Worm (Caenorhabditis elegans) whole organism, L2 larva: ENCODE measurements around the gene F09F9.5.

ENCODE experiments used
- C34F6.9 ChIP-seq: fragments of 150-350 bp; optimal IDR thresholded peaks from 2 replicates; lab custom pipeline; 2014; ENCODE audit warnings: missing biosample characterization, missing genetic modification characterization
- F13H6.1 ChIP-seq: sonication (generic microtip); optimal IDR thresholded peaks from 2 replicates; lab custom pipeline; 2016; ENCODE audit warnings: missing genetic modification characterization, missing compliant biosample characterization
- R02D3.7 ChIP-seq: fragments of 150-350 bp; optimal IDR thresholded peaks from 2 replicates; lab custom pipeline; 2014; ENCODE audit warnings: missing biosample characterization, missing genetic modification characterization
- Y55F3AM.14 ChIP-seq: fragments of 200-800 bp; sonication (Bioruptor generic); optimal IDR thresholded peaks from 2 replicates; lab custom pipeline; 2018; ENCODE audit warnings: mild to moderate bottlenecking, missing genetic modification characterization, missing compliant biosample characterization
- ZK546.5 ChIP-seq: sonication (generic microtip); optimal IDR thresholded peaks from 2 replicates; lab custom pipeline; 2017; ENCODE audit warnings: missing biosample characterization, missing genetic modification characterization
- alr-1 ChIP-seq: fragments of 150-350 bp; optimal IDR thresholded peaks from 2 replicates; lab custom pipeline; 2014; ENCODE audit warnings: missing biosample characterization, missing genetic modification characterization
- aly-2 ChIP-seq: fragments of 150-350 bp; optimal IDR thresholded peaks from 2 replicates; lab custom pipeline; 2014; ENCODE audit warnings: missing biosample characterization, missing genetic modification characterization
- ama-1 ChIP-seq: fragments of 150-350 bp; optimal IDR thresholded peaks from 2 replicates; lab custom pipeline; 2018; ENCODE audit warnings: inconsistent platforms
- blmp-1 ChIP-seq: sonication (generic microtip); optimal IDR thresholded peaks from 2 replicates; lab custom pipeline; 2017; ENCODE audit warnings: missing genetic modification characterization, mild to moderate bottlenecking, missing compliant biosample characterization, antibody characterized with exemption, moderate library complexity; ENCODE audit not compliant: insufficient read depth
- ceh-16 ChIP-seq: fragments of 150-350 bp; optimal IDR thresholded peaks from 2 replicates; lab custom pipeline; 2014; ENCODE audit warnings: missing biosample characterization, missing genetic modification characterization
- ceh-82 ChIP-seq: fragments of 150-350 bp; optimal IDR thresholded peaks from 2 replicates; lab custom pipeline; 2014; ENCODE audit warnings: missing biosample characterization, missing genetic modification characterization
- crh-2 ChIP-seq: sonication (generic microtip); optimal IDR thresholded peaks from 2 replicates; lab custom pipeline; 2017; ENCODE audit warnings: missing biosample characterization, missing genetic modification characterization
- dmd-4 ChIP-seq: sonication (generic microtip); optimal IDR thresholded peaks from 2 replicates; lab custom pipeline; 2017; ENCODE audit warnings: missing biosample characterization, missing genetic modification characterization
- egl-27 ChIP-seq: sonication (generic microtip); optimal IDR thresholded peaks from 3 replicates; lab custom pipeline; 2017; ENCODE audit warnings: missing biosample characterization, missing genetic modification reagents, missing genetic modification characterization
- elt-1 ChIP-seq: fragments of 150-350 bp; optimal IDR thresholded peaks from 2 replicates; lab custom pipeline; 2014; ENCODE audit warnings: missing biosample characterization, missing genetic modification characterization
- elt-3 ChIP-seq: sonication (generic microtip); optimal IDR thresholded peaks from 2 replicates; lab custom pipeline; 2017; ENCODE audit warnings: missing biosample characterization, missing genetic modification characterization
- fos-1 ChIP-seq: fragments of 150-350 bp; optimal IDR thresholded peaks from 2 replicates; lab custom pipeline; 2014; ENCODE audit warnings: missing biosample characterization, missing genetic modification characterization
- gmeb-1 ChIP-seq: fragments of 150-350 bp; optimal IDR thresholded peaks from 2 replicates; lab custom pipeline; 2014; ENCODE audit warnings: missing biosample characterization, missing genetic modification characterization
- lin-11 ChIP-seq: fragments of 150-350 bp; sonication (generic microtip); optimal IDR thresholded peaks from 2 replicates; lab custom pipeline; 2014; ENCODE audit warnings: missing biosample characterization, missing genetic modification characterization, inconsistent platforms, mixed read lengths
- lin-13 ChIP-seq: fragments of 150-350 bp; optimal IDR thresholded peaks from 2 replicates; lab custom pipeline; 2014; ENCODE audit warnings: missing biosample characterization, missing genetic modification reagents, missing genetic modification characterization
- lin-39 ChIP-seq: fragments of 150-350 bp; optimal IDR thresholded peaks from 2 replicates; lab custom pipeline; 2014; ENCODE audit warnings: missing biosample characterization, missing genetic modification reagents, missing genetic modification characterization
- lsy-2 ChIP-seq, 2 experiments: fragments of 150-350 bp in 1 of 2; sonication (generic microtip) in 1 of 2; optimal IDR thresholded peaks; 2 replicates each; lab custom pipeline; 2014 to 2017; ENCODE audit warnings: missing biosample characterization in 2 of 2, missing genetic modification characterization in 2 of 2
- mab-5 ChIP-seq: fragments of 150-350 bp; optimal IDR thresholded peaks from 2 replicates; lab custom pipeline; 2014; ENCODE audit warnings: missing biosample characterization, missing genetic modification characterization
- mbf-1 ChIP-seq: sonication (generic microtip); optimal IDR thresholded peaks from 2 replicates; lab custom pipeline; 2017; ENCODE audit warnings: missing biosample characterization, missing genetic modification characterization
- mdl-1 ChIP-seq, 2 experiments: fragments of 150-350 bp in 1 of 2; sonication (generic microtip) in 1 of 2; optimal IDR thresholded peaks; 2 replicates each; lab custom pipeline; 2017; ENCODE audit warnings: missing biosample characterization in 2 of 2, missing genetic modification characterization in 2 of 2
- nhr-10 ChIP-seq: sonication (generic microtip); optimal IDR thresholded peaks from 2 replicates; lab custom pipeline; 2017; ENCODE audit warnings: missing biosample characterization, missing genetic modification characterization
- nhr-11 ChIP-seq: fragments of 150-350 bp; optimal IDR thresholded peaks from 2 replicates; lab custom pipeline; 2014; ENCODE audit warnings: missing biosample characterization, missing genetic modification characterization
- nhr-12 ChIP-seq: fragments of 150-350 bp; optimal IDR thresholded peaks from 2 replicates; lab custom pipeline; 2014; ENCODE audit warnings: missing biosample characterization, missing genetic modification characterization
- nhr-129 ChIP-seq: fragments of 150-350 bp; optimal IDR thresholded peaks from 2 replicates; lab custom pipeline; 2014; ENCODE audit warnings: missing biosample characterization, missing genetic modification characterization
- nhr-21 ChIP-seq: fragments of 150-350 bp; optimal IDR thresholded peaks from 2 replicates; lab custom pipeline; 2014; ENCODE audit warnings: missing biosample characterization, missing genetic modification characterization
- nhr-23 ChIP-seq: fragments of 150-350 bp; optimal IDR thresholded peaks from 2 replicates; lab custom pipeline; 2014; ENCODE audit warnings: missing biosample characterization, missing genetic modification reagents, missing genetic modification characterization
- nhr-237 ChIP-seq: fragments of 150-350 bp; optimal IDR thresholded peaks from 2 replicates; lab custom pipeline; 2014; ENCODE audit warnings: missing biosample characterization, missing genetic modification characterization
- nhr-25 ChIP-seq: fragments of 150-350 bp; sonication (generic microtip); optimal IDR thresholded peaks from 3 replicates; lab custom pipeline; 2014; ENCODE audit warnings: missing biosample characterization, missing genetic modification characterization
- nhr-6 ChIP-seq: fragments of 150-350 bp; optimal IDR thresholded peaks from 2 replicates; lab custom pipeline; 2014; ENCODE audit warnings: missing biosample characterization, missing genetic modification characterization
- nhr-77 ChIP-seq: fragments of 150-350 bp; optimal IDR thresholded peaks from 2 replicates; lab custom pipeline; 2014; ENCODE audit warnings: missing biosample characterization, missing genetic modification characterization
- peb-1 ChIP-seq: fragments of 150-350 bp; optimal IDR thresholded peaks from 2 replicates; lab custom pipeline; 2014; ENCODE audit warnings: missing biosample characterization, missing genetic modification characterization
- sem-4 ChIP-seq: fragments of 150-350 bp; optimal IDR thresholded peaks from 2 replicates; lab custom pipeline; 2014; ENCODE audit warnings: missing biosample characterization, missing genetic modification reagents, missing genetic modification characterization
- skn-1 ChIP-seq: sonication (generic microtip); optimal IDR thresholded peaks from 2 replicates; lab custom pipeline; 2017; ENCODE audit warnings: missing biosample characterization, missing genetic modification characterization
- sma-3 ChIP-seq: sonication (generic microtip); optimal IDR thresholded peaks from 2 replicates; lab custom pipeline; 2016; ENCODE audit warnings: missing genetic modification reagents, missing genetic modification characterization, missing compliant biosample characterization
- sma-9 ChIP-seq, 2 experiments: fragments of 150-350 bp in 1 of 2; sonication (generic microtip) in 1 of 2; optimal IDR thresholded peaks; 2 replicates each; lab custom pipeline; 2014 to 2016; ENCODE audit warnings: missing genetic modification characterization in 2 of 2, mild to moderate bottlenecking in 1 of 2, missing biosample characterization in 1 of 2, missing compliant biosample characterization in 1 of 2, missing genetic modification reagents in 1 of 2, moderate library complexity in 1 of 2
- snpc-4 ChIP-seq: fragments of 150-350 bp; optimal IDR thresholded peaks from 2 replicates; lab custom pipeline; 2014; ENCODE audit warnings: missing biosample characterization, missing genetic modification characterization
- unc-39 ChIP-seq: fragments of 150-350 bp; optimal IDR thresholded peaks from 2 replicates; lab custom pipeline; 2014; ENCODE audit warnings: missing biosample characterization, missing genetic modification characterization
- unc-55 ChIP-seq: fragments of 150-350 bp; sonication (generic microtip); optimal IDR thresholded peaks from 3 replicates; lab custom pipeline; 2014; ENCODE audit warnings: missing biosample characterization, missing genetic modification reagents, missing genetic modification characterization
- unc-62 ChIP-seq: fragments of 150-350 bp; optimal IDR thresholded peaks from 2 replicates; lab custom pipeline; 2014; ENCODE audit warnings: missing biosample characterization, missing genetic modification reagents, missing genetic modification characterization
- zag-1 ChIP-seq: fragments of 150-350 bp; optimal IDR thresholded peaks from 2 replicates; lab custom pipeline; 2014; ENCODE audit warnings: missing biosample characterization, missing genetic modification characterization
- ztf-1 ChIP-seq: fragments of 200-800 bp; sonication (Bioruptor generic); conservative IDR thresholded peaks from 2 replicates; pipeline ENCODE4 v1.3.6; 2022; ENCODE audit warnings: missing genetic modification characterization, missing compliant biosample characterization
- ztf-11 ChIP-seq: sonication (generic microtip); optimal IDR thresholded peaks from 2 replicates; lab custom pipeline; 2017; ENCODE audit warnings: missing biosample characterization, missing genetic modification characterization
- ztf-4 ChIP-seq: fragments of 150-350 bp; optimal IDR thresholded peaks from 2 replicates; lab custom pipeline; 2014; ENCODE audit warnings: missing biosample characterization, missing genetic modification characterization

The F09F9.5 gene

DNA sequence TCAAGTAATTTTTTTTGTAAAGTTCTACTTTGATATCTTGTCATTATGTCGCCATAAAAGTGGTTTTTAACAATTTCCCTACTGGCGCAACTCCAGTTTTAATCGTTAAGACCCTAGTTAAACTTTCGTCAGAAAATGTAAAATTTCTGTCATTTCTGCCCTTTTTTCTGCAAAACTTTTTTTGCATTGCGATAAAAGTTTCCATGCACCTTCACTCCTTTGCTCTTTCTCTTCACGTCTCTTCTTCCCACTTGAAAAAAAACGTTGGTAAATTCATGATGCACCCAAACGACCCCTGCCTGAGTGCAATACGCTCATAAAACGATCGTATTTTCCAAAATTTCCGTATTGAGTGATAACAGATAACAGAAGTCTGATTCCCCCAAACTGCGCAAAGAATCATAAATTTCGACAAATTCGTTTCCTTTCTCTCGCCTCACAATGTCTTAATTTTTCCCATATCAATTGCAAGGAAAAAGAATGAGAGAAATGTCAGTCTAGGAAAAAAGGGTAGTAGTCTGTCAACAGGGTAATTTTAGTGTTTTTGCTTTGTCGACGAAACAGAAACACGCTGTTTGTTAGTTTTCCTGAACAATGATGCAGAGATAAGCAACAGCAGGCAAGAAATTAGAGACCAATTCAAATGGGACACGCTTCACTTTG is 23.2 kb downstream of the F09F9.5 start:
- TF ChIP-seq nhr-77 (tag; lab: Kevin White, UChicago) (no peak), nhr-129 (tag; lab: Kevin White, UChicago) (peak; percentile 79), ztf-4 (tag; lab: Kevin White, UChicago) (peak; percentile 59), sma-9 (GFP tag; optimal IDR thresholded peaks at IDR 0.05; lab: Kevin White, UChicago) (peak; percentile 45), sma-9 (tag; optimal IDR thresholded peaks at IDR 0.05; lab: Kevin White, UChicago) (no peak), nhr-21 (tag; lab: Kevin White, UChicago) (peak; percentile 61), nhr-25 (peak; percentile 41), lin-39 (no peak), F13H6.1 (tag; lab: Kevin White, UChicago) (no peak), skn-1 (tag; lab: Kevin White, UChicago) (no peak), R02D3.7 (no peak), fos-1 (peak; percentile 30), mab-5 (no peak), sem-4 (no peak), elt-3 (tag; lab: Kevin White, UChicago) (no peak), gmeb-1 (tag; lab: Kevin White, UChicago) (peak; percentile 3), nhr-10 (tag; lab: Kevin White, UChicago) (no peak), lsy-2 (tag; optimal IDR thresholded peaks at IDR 0.05; lab: Kevin White, UChicago) (peak in 1 of 2 experiments; percentile 14), zag-1 (tag; lab: Kevin White, UChicago) (no peak), nhr-6 (tag; lab: Kevin White, UChicago) (peak; percentile 39), sma-3 (GFP tag; lab: Kevin White, UChicago) (peak; percentile 46), crh-2 (tag; lab: Kevin White, UChicago) (peak; percentile 58), ama-1 (lab: Kevin White, UChicago) (peak; percentile 13), snpc-4 (tag; lab: Kevin White, UChicago) (no peak)

DNA sequence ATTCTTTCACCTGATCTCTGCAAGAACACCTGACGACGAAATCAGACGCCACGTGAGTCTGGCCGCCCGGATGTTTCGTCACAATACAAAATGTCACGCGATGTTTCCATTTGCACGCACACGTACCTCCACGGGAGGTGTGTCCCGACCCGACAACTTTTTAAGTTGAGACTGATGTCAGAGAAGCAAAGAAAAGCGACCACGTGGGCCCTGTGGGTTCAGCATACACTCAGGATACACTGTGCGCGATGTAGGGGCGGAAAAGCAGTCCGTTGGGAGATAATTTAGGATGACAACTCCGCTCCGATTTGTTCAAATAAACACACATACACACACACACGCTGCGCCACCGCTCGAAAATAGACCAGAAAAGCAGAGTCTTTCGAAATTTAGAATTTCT is 24.5 kb downstream of the F09F9.5 start:
- TF ChIP-seq nhr-12 (peak; percentile 27), crh-2 (tag; lab: Kevin White, UChicago) (peak; percentile 74), nhr-237 (peak; percentile 11), unc-55 (GFP tag; lab: Kevin White, UChicago) (peak; percentile 22), C34F6.9 (tag; lab: Kevin White, UChicago) (peak; percentile 74), zag-1 (tag; lab: Kevin White, UChicago) (peak; percentile 17), nhr-77 (tag; lab: Kevin White, UChicago) (no peak), sem-4 (peak; percentile 89), dmd-4 (tag; lab: Kevin White, UChicago) (no peak), ztf-11 (tag; lab: Kevin White, UChicago) (no peak), mbf-1 (no peak), Y55F3AM.14 (GFP tag; lab: Kevin White, UChicago) (peak; percentile 50), ceh-16 (tag; lab: Kevin White, UChicago) (no peak), elt-3 (tag; lab: Kevin White, UChicago) (no peak), peb-1 (no peak), nhr-11 (tag; lab: Kevin White, UChicago) (no peak), unc-39 (tag; lab: Kevin White, UChicago) (no peak), lsy-2 (tag; optimal IDR thresholded peaks at IDR 0.05; lab: Kevin White, UChicago) (peak in 1 of 2 experiments; percentile 82), sma-9 (GFP tag; optimal IDR thresholded peaks at IDR 0.05; lab: Kevin White, UChicago) (peak; percentile 100), sma-9 (tag; optimal IDR thresholded peaks at IDR 0.05; lab: Kevin White, UChicago) (peak; percentile 74), lin-13 (GFP tag; lab: Kevin White, UChicago) (peak; percentile 39), ZK546.5 (tag; lab: Kevin White, UChicago) (no peak), egl-27 (tag; lab: Kevin White, UChicago) (no peak), sma-3 (GFP tag; lab: Kevin White, UChicago) (peak; percentile 87), gmeb-1 (tag; lab: Kevin White, UChicago) (peak; percentile 68), skn-1 (tag; lab: Kevin White, UChicago) (no peak), mab-5 (peak; percentile 50), F13H6.1 (tag; lab: Kevin White, UChicago) (peak; percentile 92), ztf-4 (tag; lab: Kevin White, UChicago) (peak; percentile 96), ceh-82 (tag; lab: Kevin White, UChicago) (no peak), ztf-1 (GFP tag; lab: Robert Waterston, UW) (no peak), nhr-10 (tag; lab: Kevin White, UChicago) (no peak), ama-1 (lab: Kevin White, UChicago) (no peak), nhr-129 (tag; lab: Kevin White, UChicago) (peak; percentile 92), blmp-1 (tag; lab: Kevin White, UChicago) (no peak), alr-1 (tag; lab: Kevin White, UChicago) (no peak), lin-11 (tag; lab: Kevin White, UChicago) (peak; percentile 85), unc-62 (GFP tag; lab: Kevin White, UChicago) (no peak), nhr-21 (tag; lab: Kevin White, UChicago) (peak; percentile 86), nhr-25 (peak; percentile 91), R02D3.7 (no peak), mdl-1 (tag; optimal IDR thresholded peaks at IDR 0.05; lab: Kevin White, UChicago) (peak; percentile 80 to 93), snpc-4 (tag; lab: Kevin White, UChicago) (peak; percentile 20), elt-1 (tag; lab: Kevin White, UChicago) (no peak), nhr-23 (tag; lab: Kevin White, UChicago) (no peak), nhr-6 (tag; lab: Kevin White, UChicago) (no peak), aly-2 (tag; lab: Kevin White, UChicago) (no peak)
